Worm (Caenorhabditis elegans) whole organism, young adult: ENCODE measurements around the gene srsy-2.

Experiments used
- D2030.7 ChIP-seq: fragments of 200-800 bp; sonication (Bioruptor generic); IDR thresholded peaks from 2 replicates; pipeline ENCODE4 v1.3.6; 2022; ENCODE audit warnings: missing genetic modification reagents, missing genetic modification characterization, missing compliant biosample characterization
- F10E7.11 ChIP-seq: sonication (generic microtip); optimal IDR thresholded peaks from 2 replicates; lab custom pipeline; 2017; ENCODE audit warnings: mild to moderate bottlenecking, missing genetic modification characterization, moderate library complexity, missing compliant biosample characterization
- F22D6.2 ChIP-seq: sonication (generic microtip); optimal IDR thresholded peaks from 2 replicates; lab custom pipeline; 2016; ENCODE audit warnings: mild to moderate bottlenecking, missing genetic modification characterization, missing compliant biosample characterization
- F49E8.2 ChIP-seq: sonication (generic microtip); optimal IDR thresholded peaks from 3 replicates; lab custom pipeline; 2017; ENCODE audit warnings: missing genetic modification characterization, mild to moderate bottlenecking, missing compliant biosample characterization, antibody characterized with exemption, moderate library complexity; ENCODE audit not compliant: insufficient read depth
- F57C9.4 ChIP-seq: sonication (generic microtip); optimal IDR thresholded peaks from 2 replicates; lab custom pipeline; 2017; ENCODE audit warnings: mild to moderate bottlenecking, missing genetic modification characterization, missing compliant biosample characterization
- Y67H2A.10 ChIP-seq: fragments of 200-800 bp; sonication (Bioruptor generic); conservative IDR thresholded peaks from 2 replicates; pipeline ENCODE4 v1.3.6; 2022; ENCODE audit warnings: missing genetic modification reagents, missing genetic modification characterization, missing compliant biosample characterization
- ZK185.1 ChIP-seq: sonication (generic microtip); optimal IDR thresholded peaks from 2 replicates; lab custom pipeline; 2016; ENCODE audit warnings: mild to moderate bottlenecking, missing genetic modification characterization, missing compliant biosample characterization; ENCODE audit not compliant: poor library complexity, severe bottlenecking
- atf-7 ChIP-seq: sonication (generic microtip); optimal IDR thresholded peaks from 2 replicates; lab custom pipeline; 2017; ENCODE audit warnings: mild to moderate bottlenecking, missing genetic modification characterization, missing compliant biosample characterization
- athp-1 ChIP-seq: sonication (generic microtip); optimal IDR thresholded peaks from 2 replicates; lab custom pipeline; 2017; ENCODE audit warnings: mild to moderate bottlenecking, missing genetic modification characterization, missing compliant biosample characterization
- attf-3 ChIP-seq: fragments of 200-800 bp; sonication (Bioruptor generic); conservative IDR thresholded peaks from 2 replicates; pipeline ENCODE4 v1.3.6; 2022; ENCODE audit warnings: missing genetic modification reagents, missing genetic modification characterization, missing compliant biosample characterization
- attf-6 ChIP-seq: fragments of 200-800 bp; sonication (Bioruptor generic); IDR thresholded peaks from 2 replicates; pipeline ENCODE4 v1.3.6; 2022; ENCODE audit warnings: missing genetic modification reagents, missing genetic modification characterization, missing compliant biosample characterization
- bed-1 ChIP-seq: fragments of 200-800 bp; sonication (Bioruptor generic); IDR thresholded peaks from 2 replicates; pipeline ENCODE4 v1.3.6; 2022; ENCODE audit warnings: missing genetic modification reagents, missing genetic modification characterization, missing compliant biosample characterization
- bed-2 ChIP-seq: fragments of 200-800 bp; sonication (Bioruptor generic); IDR thresholded peaks from 2 replicates; pipeline ENCODE4 v1.3.6; 2022; ENCODE audit warnings: missing genetic modification reagents, missing genetic modification characterization, missing compliant biosample characterization
- cebp-1 ChIP-seq, 2 experiments: fragments of 200-800 bp in 1 of 2; sonication (Bioruptor generic) in 1 of 2; sonication (generic microtip) in 1 of 2; IDR thresholded peaks in 1 of 2; optimal IDR thresholded peaks in 1 of 2; 2 replicates each; pipeline versions ENCODE4 v1.3.6 to Lab custom; 2017 to 2022; ENCODE audit warnings: missing compliant biosample characterization in 2 of 2, missing genetic modification characterization in 2 of 2, mild to moderate bottlenecking in 1 of 2, missing genetic modification reagents in 1 of 2, moderate library complexity in 1 of 2
- ceh-27 ChIP-seq: fragments of 200-800 bp; sonication (Bioruptor generic); optimal IDR thresholded peaks from 2 replicates; lab custom pipeline; 2018; ENCODE audit warnings: mild to moderate bottlenecking, missing genetic modification characterization, moderate library complexity, missing compliant biosample characterization
- dpl-1 ChIP-seq: fragments of 150-350 bp; optimal IDR thresholded peaks from 2 replicates; lab custom pipeline; 2014; ENCODE audit warnings: missing biosample characterization, missing genetic modification reagents, missing genetic modification characterization
- ets-4 ChIP-seq: fragments of 200-800 bp; sonication (Bioruptor generic); optimal IDR thresholded peaks from 2 replicates; lab custom pipeline; 2018; ENCODE audit warnings: mild to moderate bottlenecking, missing genetic modification characterization, missing compliant biosample characterization
- hlh-12 ChIP-seq: sonication (generic microtip); optimal IDR thresholded peaks from 2 replicates; lab custom pipeline; 2016; ENCODE audit warnings: missing genetic modification characterization, missing compliant biosample characterization
- hlh-26 ChIP-seq: fragments of 200-800 bp; sonication (Bioruptor generic); conservative IDR thresholded peaks from 2 replicates; pipeline ENCODE4 v1.3.6; 2022; ENCODE audit warnings: missing genetic modification reagents, missing genetic modification characterization, missing compliant biosample characterization
- let-526 ChIP-seq: fragments of 200-800 bp; sonication (Bioruptor generic); IDR thresholded peaks from 2 replicates; pipeline ENCODE4 v1.3.6; 2022; ENCODE audit warnings: missing genetic modification reagents, missing genetic modification characterization, missing compliant biosample characterization
- let-607 ChIP-seq, 2 experiments: fragments of 200-800 bp in 1 of 2; sonication (Bioruptor generic) in 1 of 2; sonication (generic microtip) in 1 of 2; optimal IDR thresholded peaks; 2 replicates each; lab custom pipeline; 2016 to 2018; ENCODE audit warnings: mild to moderate bottlenecking in 2 of 2, missing compliant biosample characterization in 2 of 2, missing genetic modification characterization in 2 of 2, moderate library complexity in 2 of 2, missing genotype in 1 of 2
- lin-26 ChIP-seq: fragments of 200-800 bp; sonication (Bioruptor generic); IDR thresholded peaks from 2 replicates; pipeline ENCODE4 v1.3.6; 2022; ENCODE audit warnings: missing genetic modification reagents, missing genetic modification characterization, missing compliant biosample characterization
- lin-40 ChIP-seq: sonication (generic microtip); optimal IDR thresholded peaks from 2 replicates; lab custom pipeline; 2016; ENCODE audit warnings: missing genetic modification characterization, mild to moderate bottlenecking, missing compliant biosample characterization, missing genotype, missing genetic modification reagents
- lsl-1 ChIP-seq: fragments of 200-800 bp; sonication (Bioruptor generic); optimal IDR thresholded peaks from 2 replicates; lab custom pipeline; 2018; ENCODE audit warnings: mild to moderate bottlenecking, missing genetic modification characterization, moderate library complexity, missing compliant biosample characterization
- madf-6 ChIP-seq: fragments of 200-800 bp; sonication (Bioruptor generic); IDR thresholded peaks from 2 replicates; pipeline ENCODE4 v1.3.6; 2022; ENCODE audit warnings: missing genetic modification reagents, missing genetic modification characterization, missing compliant biosample characterization
- mcd-1 ChIP-seq: fragments of 200-800 bp; sonication (Bioruptor generic); IDR thresholded peaks from 2 replicates; pipeline ENCODE4 v1.3.6; 2022; ENCODE audit warnings: missing genetic modification reagents, missing genetic modification characterization, missing compliant biosample characterization
- nfya-1 ChIP-seq: sonication (generic microtip); optimal IDR thresholded peaks from 2 replicates; lab custom pipeline; 2017; ENCODE audit warnings: antibody characterized with exemption, missing compliant biosample characterization, missing genetic modification characterization, borderline replicate concordance; ENCODE audit not compliant: insufficient read depth
- nhr-90 ChIP-seq: sonication (generic microtip); optimal IDR thresholded peaks from 2 replicates; lab custom pipeline; 2016; ENCODE audit warnings: missing genotype, mild to moderate bottlenecking, missing genetic modification characterization, missing compliant biosample characterization
- pbrm-1 ChIP-seq: fragments of 200-800 bp; sonication (Bioruptor generic); IDR thresholded peaks from 2 replicates; pipeline ENCODE4 v1.3.6; 2022; ENCODE audit warnings: missing genetic modification reagents, missing genetic modification characterization, missing compliant biosample characterization
- pha-4 ChIP-seq: fragments of 150-350 bp; sonication (generic microtip); optimal IDR thresholded peaks from 2 replicates; lab custom pipeline; 2014; ENCODE audit warnings: missing biosample characterization, missing genetic modification reagents, missing genetic modification characterization
- rcor-1 ChIP-seq: fragments of 200-800 bp; sonication (Bioruptor generic); IDR thresholded peaks from 2 replicates; pipeline ENCODE4 v1.3.6; 2022; ENCODE audit warnings: missing genetic modification reagents, missing genetic modification characterization, missing compliant biosample characterization
- repo-1 ChIP-seq: sonication (generic microtip); optimal IDR thresholded peaks from 2 replicates; lab custom pipeline; 2017; ENCODE audit warnings: mild to moderate bottlenecking, missing genetic modification characterization, missing compliant biosample characterization
- rpc-1 ChIP-seq, 2 experiments: fragments of 150-350 bp in 1 of 2; sonication (generic microtip) in 1 of 2; optimal IDR thresholded peaks; 2 replicates each; lab custom pipeline; 2014 to 2018; ENCODE audit warnings: missing biosample characterization in 1 of 2, missing genetic modification characterization in 1 of 2, missing genetic modification reagents in 1 of 2, missing genotype in 1 of 2
- sdz-38 ChIP-seq: sonication (generic microtip); optimal IDR thresholded peaks from 2 replicates; lab custom pipeline; 2016; ENCODE audit warnings: missing genotype, missing genetic modification characterization, missing compliant biosample characterization
- sea-2 ChIP-seq: fragments of 200-800 bp; sonication (Bioruptor generic); IDR thresholded peaks from 2 replicates; pipeline ENCODE4 v1.3.6; 2022; ENCODE audit warnings: missing genetic modification characterization, missing compliant biosample characterization
- snpc-3.4 ChIP-seq: sonication (generic microtip); optimal IDR thresholded peaks from 2 replicates; lab custom pipeline; 2017; ENCODE audit warnings: missing genetic modification characterization, mild to moderate bottlenecking, missing compliant biosample characterization, antibody characterized with exemption, moderate library complexity, missing genotype, missing genetic modification reagents
- snpc-4 ChIP-seq, 5 experiments: fragments of 150-350 bp in 1 of 5; sonication (generic microtip) in 4 of 5; optimal IDR thresholded peaks; 2 replicates each; lab custom pipeline; 2014 to 2018; ENCODE audit warnings: missing genetic modification characterization in 5 of 5, missing biosample characterization in 3 of 5, antibody characterized with exemption in 2 of 5, mild to moderate bottlenecking in 2 of 5, missing compliant biosample characterization in 2 of 5, missing genotype in 2 of 5, moderate library complexity in 2 of 5, missing genetic modification reagents in 1 of 5
- somi-1 ChIP-seq: fragments of 200-800 bp; sonication (Bioruptor generic); optimal IDR thresholded peaks from 2 replicates; lab custom pipeline; 2018; ENCODE audit warnings: mild to moderate bottlenecking, missing genetic modification characterization, missing compliant biosample characterization
- tbp1 ChIP-seq: fragments of 200-800 bp; sonication (Bioruptor generic); optimal IDR thresholded peaks from 2 replicates; lab custom pipeline; 2018; ENCODE audit warnings: mild to moderate bottlenecking, missing genetic modification characterization, missing compliant biosample characterization
- unc-62 ChIP-seq: fragments of 150-350 bp; optimal IDR thresholded peaks from 2 replicates; lab custom pipeline; 2014; ENCODE audit warnings: missing biosample characterization, missing genetic modification reagents, missing genetic modification characterization
- ztf-26 ChIP-seq: sonication (generic microtip); optimal IDR thresholded peaks from 2 replicates; lab custom pipeline; 2017; ENCODE audit warnings: missing genetic modification characterization, missing compliant biosample characterization
- ztf-28 ChIP-seq: fragments of 200-800 bp; sonication (Bioruptor generic); IDR thresholded peaks from 2 replicates; pipeline ENCODE4 v1.3.6; 2022; ENCODE audit warnings: missing genetic modification reagents, missing genetic modification characterization, missing compliant biosample characterization
- ztf-6 ChIP-seq: fragments of 200-800 bp; sonication (Bioruptor generic); IDR thresholded peaks from 2 replicates; pipeline ENCODE4 v1.3.6; 2022; ENCODE audit warnings: missing genetic modification reagents, missing genetic modification characterization, missing compliant biosample characterization

srsy-2 gene

DNA sequence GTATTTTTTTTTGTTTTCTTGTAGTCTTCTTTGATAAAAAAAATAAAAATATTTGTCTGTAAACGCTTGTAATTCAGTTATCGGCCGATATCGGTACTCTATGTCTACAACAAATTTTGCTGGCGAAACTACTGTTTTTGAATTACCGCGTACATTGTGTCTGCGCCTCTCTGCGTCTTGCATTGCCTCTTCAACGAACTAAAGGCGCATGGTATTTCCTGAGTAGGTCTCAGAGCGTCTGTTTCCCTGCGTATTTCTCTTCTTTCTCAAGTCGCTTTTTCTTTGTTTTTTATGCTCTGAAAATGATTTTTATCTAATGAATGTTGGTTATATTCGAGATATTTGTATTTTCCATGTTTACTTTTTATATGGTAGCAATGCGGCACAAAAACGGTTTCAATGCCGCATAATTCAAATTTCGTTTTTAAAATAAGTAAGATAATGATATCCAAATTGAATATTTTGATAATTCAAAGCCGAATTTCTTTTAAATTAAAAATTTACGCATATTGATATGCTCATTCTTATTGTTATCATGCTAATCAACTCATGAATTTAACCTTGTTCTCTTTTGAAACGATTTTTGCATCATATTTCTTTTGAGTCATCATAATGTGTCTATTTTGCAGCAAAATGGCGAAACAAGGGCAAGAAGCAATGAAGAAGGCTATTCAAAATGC is 24.0 kb upstream of the srsy-2 start, which contains the start of gene phb-2 (continued):
- TF ChIP-seq tbp1 (GFP tag; lab: Kevin White, UChicago) (peak; percentile 49), F22D6.2 (tag; lab: Kevin White, UChicago) (no peak), ztf-6 (no peak), F49E8.2 (peak; percentile 17), ets-4 (GFP tag; lab: Kevin White, UChicago) (no peak), Y67H2A.10 (GFP tag; lab: Robert Waterston, UW) (no peak)

DNA sequence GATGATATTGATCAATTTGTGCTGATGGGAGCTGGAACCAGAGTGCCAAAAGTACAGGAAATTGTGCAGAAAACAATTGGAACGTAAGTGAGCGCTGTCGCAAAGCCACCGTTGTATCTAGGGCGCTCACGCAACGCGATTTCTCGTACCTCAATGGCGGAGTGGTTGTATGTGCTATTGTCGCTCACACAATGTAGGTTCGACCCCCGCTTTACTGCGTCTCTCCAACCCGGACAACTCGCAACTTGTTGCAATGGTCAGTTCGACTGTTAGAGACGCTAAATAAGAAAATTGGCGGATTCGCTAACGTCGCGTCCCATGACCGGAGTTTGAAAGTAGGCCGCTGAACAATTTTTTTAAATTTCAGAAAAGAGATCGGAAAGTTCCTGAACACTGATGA is 21.6 kb upstream of the srsy-2 start:
- TF ChIP-seq ets-4 (GFP tag; lab: Kevin White, UChicago) (no peak), pbrm-1 (GFP tag; lab: Robert Waterston, UW) (peak; percentile 16; the same call in 1 of the 2 replicates), hlh-12 (tag; lab: Kevin White, UChicago) (no peak), F57C9.4 (tag; lab: Kevin White, UChicago) (no peak), attf-3 (no peak), unc-62 (GFP tag; lab: Kevin White, UChicago) (no peak), pha-4 (tag; lab: Kevin White, UChicago) (no peak), hlh-26 (GFP tag; lab: Robert Waterston, UW) (no peak), let-526 (no peak), athp-1 (peak; percentile 61), attf-6 (GFP tag; lab: Robert Waterston, UW) (no peak), lin-26 (GFP tag; lab: Robert Waterston, UW) (peak; percentile 80), cebp-1 (GFP tag; IDR thresholded peaks at IDR 0.05; lab: Robert Waterston, UW) (0 out of 2 replicates have a peak, but pooled peaks have one; percentile 11), cebp-1 (tag; optimal IDR thresholded peaks at IDR 0.05; lab: Kevin White, UChicago) (peak; percentile 62), sdz-38 (no peak), lsl-1 (peak; percentile 43), F10E7.11 (tag; lab: Kevin White, UChicago) (no peak), atf-7 (tag; lab: Kevin White, UChicago) (peak; percentile 40), D2030.7 (GFP tag; lab: Robert Waterston, UW) (peak; percentile 41; the same call in 1 of the 2 replicates), bed-2 (GFP tag; lab: Robert Waterston, UW) (0 out of 2 replicates have a peak, but pooled peaks have one; percentile 15), sea-2 (GFP tag; lab: Robert Waterston, UW) (no peak), dpl-1 (GFP tag; lab: Kevin White, UChicago) (no peak), nhr-90 (peak; percentile 72), let-607 (tag; optimal IDR thresholded peaks at IDR 0.05; lab: Kevin White, UChicago) (peak in 1 of 2 experiments; percentile 14), F49E8.2 (peak; percentile 82), snpc-4 (GFP tag; optimal IDR thresholded peaks at IDR 0.05; lab: Kevin White, UChicago) (no peak), snpc-4 (tag; optimal IDR thresholded peaks at IDR 0.05; lab: Kevin White, UChicago) (peak in 3 of 4 experiments; percentile 25 to 52 (median 44)), ztf-26 (peak; percentile 58), nfya-1 (no peak), snpc-3.4 (tag; lab: Kevin White, UChicago) (peak; percentile 56), repo-1 (tag; lab: Kevin White, UChicago) (peak; percentile 71), ceh-27 (GFP tag; lab: Kevin White, UChicago) (peak; percentile 35), ZK185.1 (tag; lab: Kevin White, UChicago) (peak; percentile 76), bed-1 (GFP tag; lab: Robert Waterston, UW) (no peak), lin-40 (tag; lab: Kevin White, UChicago) (no peak), somi-1 (GFP tag; lab: Kevin White, UChicago) (no peak), ztf-28 (GFP tag; lab: Robert Waterston, UW) (no peak), rpc-1 (optimal IDR thresholded peaks at IDR 0.05; lab: Kevin White, UChicago) (peak; percentile 70), rpc-1 (tag; optimal IDR thresholded peaks at IDR 0.05; lab: Kevin White, UChicago) (peak; percentile 77), rcor-1 (peak; percentile 51; the same call in 1 of the 2 replicates), mcd-1 (GFP tag; lab: Robert Waterston, UW) (peak; percentile 54; the same call in 1 of the 2 replicates), madf-6 (peak; percentile 55)
